Fruit fly (Drosophila melanogaster) whole organism, embryonic: ENCODE results near the gene CG8281.

Experiments
- CG10543 ChIP-seq: fragments of 200-800 bp; sonication (Bioruptor generic); optimal IDR thresholded peaks from 3 replicates; lab custom pipeline; 2017; ENCODE audit warnings: missing biosample characterization, mild to moderate bottlenecking, missing genetic modification characterization, moderate library complexity
- CG10979 ChIP-seq: fragments of 200-800 bp; sonication (Bioruptor generic); optimal IDR thresholded peaks from 2 replicates; lab custom pipeline; 2018; ENCODE audit warnings: missing biosample characterization, mild to moderate bottlenecking, missing genetic modification characterization, moderate library complexity
- CG11560 ChIP-seq: fragments of 200-800 bp; sonication (Bioruptor generic); IDR thresholded peaks from 3 replicates; pipeline ENCODE4 v1.3.6; 2022; ENCODE audit warnings: missing biosample characterization, missing genetic modification characterization
- CG12299 ChIP-seq: fragments of 200-800 bp; sonication (Bioruptor generic); optimal IDR thresholded peaks from 2 replicates; lab custom pipeline; 2018; ENCODE audit warnings: missing biosample characterization, mild to moderate bottlenecking, missing genetic modification characterization
- CG12659 ChIP-seq: fragments of 200-800 bp; sonication (Bioruptor generic); optimal IDR thresholded peaks from 3 replicates; lab custom pipeline; 2017; ENCODE audit warnings: mild to moderate bottlenecking, missing biosample characterization, missing genetic modification reagents, missing genetic modification characterization
- CG12769 ChIP-seq: fragments of 200-800 bp; sonication (Bioruptor generic); optimal IDR thresholded peaks from 2 replicates; lab custom pipeline; 2019; ENCODE audit warnings: missing biosample characterization, mild to moderate bottlenecking, missing genetic modification characterization, moderate library complexity
- CG13424 ChIP-seq: fragments of 200-800 bp; sonication (Bioruptor generic); optimal IDR thresholded peaks from 2 replicates; lab custom pipeline; 2019; ENCODE audit warnings: missing biosample characterization, mild to moderate bottlenecking, missing genetic modification characterization, moderate library complexity
- CG17802 ChIP-seq: fragments of 200-800 bp; sonication (Bioruptor generic); optimal IDR thresholded peaks from 2 replicates; lab custom pipeline; 2018; ENCODE audit warnings: missing biosample characterization, mild to moderate bottlenecking, missing genetic modification characterization, moderate library complexity
- CG18764 ChIP-seq: fragments of 200-800 bp; sonication (Bioruptor generic); optimal IDR thresholded peaks from 3 replicates; lab custom pipeline; 2016; ENCODE audit warnings: missing biosample characterization, missing genetic modification characterization
- CG2889 ChIP-seq: fragments of 200-800 bp; sonication (Bioruptor generic); IDR thresholded peaks from 3 replicates; pipeline ENCODE4 v1.3.6; 2022; ENCODE audit warnings: missing biosample characterization, missing genetic modification characterization
- CG31441 ChIP-seq: fragments of 200-800 bp; sonication (Bioruptor generic); IDR thresholded peaks from 2 replicates; pipeline ENCODE4 v1.3.6; 2022; ENCODE audit warnings: missing biosample characterization, missing genetic modification characterization
- CG6254 ChIP-seq: fragments of 200-800 bp; sonication (Bioruptor generic); optimal IDR thresholded peaks from 3 replicates; lab custom pipeline; 2017; ENCODE audit warnings: mild to moderate bottlenecking, missing biosample characterization, missing genetic modification reagents, missing genetic modification characterization
- CG6791 ChIP-seq: fragments of 200-800 bp; sonication (Bioruptor generic); IDR thresholded peaks from 3 replicates; pipeline ENCODE4 v1.3.6; 2022; ENCODE audit warnings: missing biosample characterization, missing genetic modification characterization; ENCODE audit not compliant: partially characterized antibody
- CG7357 ChIP-seq: fragments of 200-800 bp; sonication (Bioruptor generic); IDR thresholded peaks from 3 replicates; pipeline ENCODE4 v1.3.6; 2022; ENCODE audit warnings: missing biosample characterization, missing genetic modification characterization
- CG7745 ChIP-seq: fragments of 200-800 bp; sonication (Bioruptor generic); optimal IDR thresholded peaks from 2 replicates; lab custom pipeline; 2018; ENCODE audit warnings: missing biosample characterization, mild to moderate bottlenecking, missing genetic modification characterization, moderate library complexity
- CG7839 ChIP-seq: fragments of 200-800 bp; sonication (Bioruptor generic); optimal IDR thresholded peaks from 3 replicates; lab custom pipeline; 2018; ENCODE audit warnings: missing biosample characterization, mild to moderate bottlenecking, missing genetic modification characterization, moderate library complexity
- CG8290 ChIP-seq, 3 experiments: fragments of 200-800 bp; sonication (Bioruptor generic); optimal IDR thresholded peaks; 2 replicates each; lab custom pipeline; 2016 to 2019; ENCODE audit warnings: missing biosample characterization in 3 of 3, missing genetic modification characterization in 3 of 3, mild to moderate bottlenecking in 2 of 3, moderate library complexity in 1 of 3
- CkIIα-i1 ChIP-seq: fragments of 200-800 bp; sonication (Bioruptor generic); IDR thresholded peaks from 2 replicates; pipeline ENCODE4 v1.3.6; 2022; ENCODE audit warnings: missing biosample characterization, missing genetic modification characterization
- Dip3 ChIP-seq: fragments of 200-800 bp; sonication (Bioruptor generic); optimal IDR thresholded peaks from 3 replicates; lab custom pipeline; 2016; ENCODE audit warnings: missing biosample characterization, missing genetic modification characterization
- Doc3 ChIP-seq: fragments of 200-800 bp; sonication (Bioruptor generic); IDR thresholded peaks from 3 replicates; pipeline ENCODE4 v1.3.6; 2022; ENCODE audit warnings: missing biosample characterization, missing genetic modification characterization; ENCODE audit not compliant: partially characterized antibody
- Dp ChIP-seq: fragments of 200-800 bp; sonication (Bioruptor generic); optimal IDR thresholded peaks from 2 replicates; lab custom pipeline; 2018; ENCODE audit warnings: missing biosample characterization, mild to moderate bottlenecking, missing genetic modification characterization, moderate library complexity
- Hey ChIP-seq: fragments of 200-800 bp; sonication (Bioruptor generic); optimal IDR thresholded peaks from 3 replicates; lab custom pipeline; 2018; ENCODE audit warnings: missing biosample characterization, mild to moderate bottlenecking, missing genetic modification characterization
- HmgZ ChIP-seq: fragments of 200-800 bp; sonication (Bioruptor generic); optimal IDR thresholded peaks from 2 replicates; lab custom pipeline; 2018; ENCODE audit warnings: missing biosample characterization, mild to moderate bottlenecking, missing genetic modification characterization
- Hr78 ChIP-seq, 2 experiments: fragments of 200-800 bp in 1 of 2; fragments of >200 bp in 1 of 2; sonication (Bioruptor generic) in 1 of 2; optimal IDR thresholded peaks; 2 replicates each; lab custom pipeline; 2017 to 2019; ENCODE audit warnings: missing biosample characterization in 2 of 2, missing genetic modification characterization in 2 of 2, mild to moderate bottlenecking in 1 of 2, moderate library complexity in 1 of 2
- Lim3 ChIP-seq: fragments of 200-800 bp; sonication (Bioruptor generic); IDR thresholded peaks from 2 replicates; pipeline ENCODE4 v1.3.6; 2022; ENCODE audit warnings: missing biosample characterization, missing genetic modification characterization
- Ptx1 ChIP-seq: fragments of 200-800 bp; sonication (Bioruptor generic); IDR thresholded peaks from 2 replicates; pipeline ENCODE4 v1.3.6; 2022; ENCODE audit warnings: missing biosample characterization, missing genetic modification characterization
- Vsx1 ChIP-seq: fragments of 200-800 bp; sonication (Bioruptor generic); optimal IDR thresholded peaks from 2 replicates; lab custom pipeline; 2017; ENCODE audit warnings: missing biosample characterization, mild to moderate bottlenecking, missing genetic modification characterization, missing genetic modification reagents
- bcd ChIP-seq: fragments of 200-800 bp; sonication (Bioruptor generic); optimal IDR thresholded peaks from 2 replicates; lab custom pipeline; 2017; ENCODE audit warnings: missing biosample characterization, mild to moderate bottlenecking, missing genetic modification characterization
- bsh ChIP-seq, 2 experiments: fragments of 200-800 bp; sonication (Bioruptor generic); optimal IDR thresholded peaks; 2 replicates each; lab custom pipeline; 2017 to 2018; ENCODE audit warnings: mild to moderate bottlenecking in 2 of 2, missing biosample characterization in 2 of 2, missing genetic modification characterization in 2 of 2, moderate library complexity in 1 of 2
- caup ChIP-seq: fragments of 200-800 bp; sonication (Bioruptor generic); optimal IDR thresholded peaks from 3 replicates; lab custom pipeline; 2017; ENCODE audit warnings: missing biosample characterization, mild to moderate bottlenecking, missing genetic modification characterization, moderate library complexity; ENCODE audit not compliant: severe bottlenecking
- chinmo ChIP-seq: fragments of 200-800 bp; sonication (Bioruptor generic); IDR thresholded peaks from 4 replicates; pipeline ENCODE4 v1.3.6; 2022; ENCODE audit warnings: missing biosample characterization, missing genetic modification characterization; ENCODE audit not compliant: partially characterized antibody
- crol ChIP-seq: fragments of 200-800 bp; sonication (Bioruptor generic); IDR thresholded peaks from 2 replicates; pipeline ENCODE4 v1.3.6; 2022; ENCODE audit warnings: missing biosample characterization, missing genetic modification characterization
- crp ChIP-seq, 2 experiments: fragments of 200-800 bp; sonication (Bioruptor generic); optimal IDR thresholded peaks; 2 replicates in 1 of 2; 3 replicates in 1 of 2; lab custom pipeline; 2017; ENCODE audit warnings: missing biosample characterization in 2 of 2, missing genetic modification characterization in 2 of 2, mild to moderate bottlenecking in 1 of 2, moderate library complexity in 1 of 2
- ham ChIP-seq: fragments of 200-800 bp; sonication (Bioruptor generic); IDR thresholded peaks from 2 replicates; pipeline ENCODE4 v1.3.6; 2022; ENCODE audit warnings: missing biosample characterization, missing genetic modification characterization
- kah ChIP-seq: fragments of 200-800 bp; sonication (Bioruptor generic); optimal IDR thresholded peaks from 2 replicates; lab custom pipeline; 2018; ENCODE audit warnings: missing biosample characterization, mild to moderate bottlenecking, missing genetic modification characterization
- lab ChIP-seq: fragments of 200-800 bp; sonication (Bioruptor generic); optimal IDR thresholded peaks from 3 replicates; lab custom pipeline; 2017; ENCODE audit warnings: missing biosample characterization, missing genetic modification characterization, mild to moderate bottlenecking, moderate library complexity, missing genetic modification reagents
- otp ChIP-seq: fragments of 200-800 bp; sonication (Bioruptor generic); IDR thresholded peaks from 3 replicates; pipeline ENCODE4, ENCODE4 v1.3.6; 2022; ENCODE audit warnings: missing biosample characterization, missing genetic modification characterization
- pb ChIP-seq: fragments of 200-800 bp; sonication (Bioruptor generic); optimal IDR thresholded peaks from 3 replicates; lab custom pipeline; 2016; ENCODE audit warnings: missing biosample characterization, missing genetic modification characterization
- prd ChIP-seq, 3 experiments: fragments of >200 bp in 2 of 3; fragments of 200-800 bp in 1 of 3; sonication (Bioruptor generic) in 1 of 3; optimal IDR thresholded peaks in 2 of 3; IDR thresholded peaks in 1 of 3; 2 replicates in 2 of 3; 3 replicates in 1 of 3; pipeline versions ENCODE4 v1.3.6 to Lab custom; 2017 to 2022; ENCODE audit warnings: missing biosample characterization in 1 of 3, missing genetic modification characterization in 1 of 3
- pzg ChIP-seq: fragments of 200-800 bp; sonication (Bioruptor generic); optimal IDR thresholded peaks from 3 replicates; lab custom pipeline; 2018; ENCODE audit warnings: missing biosample characterization, mild to moderate bottlenecking, missing genetic modification characterization, moderate library complexity
- run ChIP-seq: fragments of 200-800 bp; sonication (Bioruptor generic); optimal IDR thresholded peaks from 3 replicates; lab custom pipeline; 2018; ENCODE audit warnings: missing biosample characterization, mild to moderate bottlenecking, missing genetic modification characterization
- salm ChIP-seq: fragments of 200-800 bp; sonication (Bioruptor generic); optimal IDR thresholded peaks from 2 replicates; lab custom pipeline; 2018; ENCODE audit warnings: missing biosample characterization, mild to moderate bottlenecking, missing genetic modification characterization
- sd ChIP-seq: fragments of 200-800 bp; sonication (Bioruptor generic); optimal IDR thresholded peaks from 3 replicates; lab custom pipeline; 2018; ENCODE audit warnings: missing biosample characterization, mild to moderate bottlenecking, missing genetic modification characterization, moderate library complexity
- sens ChIP-seq: fragments of 200-800 bp; sonication (Bioruptor generic); peaks from one replicate; lab custom pipeline; 2016; ENCODE audit warnings: missing biosample characterization, missing genetic modification characterization
- sug ChIP-seq: fragments of 200-800 bp; optimal IDR thresholded peaks from 2 replicates; lab custom pipeline; 2019; ENCODE audit warnings: missing biosample characterization, mild to moderate bottlenecking, missing genetic modification characterization, moderate library complexity
- tup ChIP-seq: fragments of 200-800 bp; sonication (Bioruptor generic); optimal IDR thresholded peaks from 2 replicates; lab custom pipeline; 2016; ENCODE audit warnings: missing biosample characterization, mild to moderate bottlenecking, missing genetic modification characterization, moderate library complexity
- zfh2 ChIP-seq: fragments of 200-800 bp; sonication (Bioruptor generic); optimal IDR thresholded peaks from 2 replicates; lab custom pipeline; 2016; ENCODE audit warnings: missing biosample characterization, missing genetic modification characterization

The CG8281 gene

DNA sequence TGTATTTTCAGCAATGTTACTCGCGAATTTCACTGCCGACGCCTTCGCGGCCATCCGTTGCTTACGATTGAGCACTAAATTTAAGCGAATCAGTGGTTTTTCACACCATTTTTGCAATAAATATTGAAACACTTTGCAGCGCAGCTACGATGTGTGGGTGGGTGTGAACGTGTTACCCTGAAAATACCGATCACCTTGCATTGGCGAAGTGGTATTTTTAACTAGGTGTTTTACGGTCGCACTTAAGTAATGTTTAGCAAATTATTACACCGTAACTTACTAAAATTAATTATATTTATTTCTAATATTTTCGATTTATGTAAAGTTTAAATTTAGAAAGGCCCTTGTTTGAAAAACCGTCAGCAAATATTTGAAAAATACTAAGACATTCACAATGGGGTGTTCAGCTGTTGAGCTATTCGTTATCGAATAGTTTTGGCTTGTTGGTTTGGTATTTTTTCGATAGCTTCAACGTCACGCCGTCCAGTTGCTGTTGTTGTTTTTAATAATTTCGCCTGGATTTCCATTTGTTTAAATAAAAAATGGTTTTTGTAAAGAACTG is 23.8 kb downstream of the CG8281 start, which contains the start of the genes syd and Srp9 (continued):
- no peak for TF ChIP-seq kah (GFP tag; lab: Kevin White, UChicago)
- TF ChIP-seq prd (optimal IDR thresholded peaks at IDR 0.05; lab: Kevin White, UChicago) = no peak
- TF ChIP-seq prd (GFP tag; IDR thresholded peaks at IDR 0.05; lab: Robert Waterston, UW) = no peak
- TF ChIP-seq ham (GFP tag; lab: Robert Waterston, UW) = no peak
- TF ChIP-seq CkIIα-i1 = no peak
- peak; percentile 68 for TF ChIP-seq CG12659
- no peak for TF ChIP-seq Dip3 (GFP tag; lab: Kevin White, UChicago)
- peak; percentile 61 for TF ChIP-seq pzg
- no peak for TF ChIP-seq tup
- TF ChIP-seq zfh2 = no peak
- TF ChIP-seq sens (GFP tag; lab: Kevin White, UChicago) = no peak
- peak; percentile 26; the same call in 1 of the 3 replicates for TF ChIP-seq CG7357 (GFP tag; lab: Robert Waterston, UW)
- peak; percentile 98 for TF ChIP-seq CG11560 (tag; lab: Robert Waterston, UW)
- no peak for TF ChIP-seq CG13424 (tag; lab: Kevin White, UChicago)
- TF ChIP-seq CG12299 = peak; percentile 6
- no peak for TF ChIP-seq CG2889 (GFP tag; lab: Robert Waterston, UW)
- peak; percentile 16 to 84 for TF ChIP-seq crp (GFP tag; optimal IDR thresholded peaks at IDR 0.05; lab: Kevin White, UChicago)
- TF ChIP-seq CG18764 (GFP tag; lab: Kevin White, UChicago) = no peak
- peak; percentile 39 for TF ChIP-seq Dp (GFP tag; lab: Kevin White, UChicago)
- TF ChIP-seq bcd = no peak

DNA sequence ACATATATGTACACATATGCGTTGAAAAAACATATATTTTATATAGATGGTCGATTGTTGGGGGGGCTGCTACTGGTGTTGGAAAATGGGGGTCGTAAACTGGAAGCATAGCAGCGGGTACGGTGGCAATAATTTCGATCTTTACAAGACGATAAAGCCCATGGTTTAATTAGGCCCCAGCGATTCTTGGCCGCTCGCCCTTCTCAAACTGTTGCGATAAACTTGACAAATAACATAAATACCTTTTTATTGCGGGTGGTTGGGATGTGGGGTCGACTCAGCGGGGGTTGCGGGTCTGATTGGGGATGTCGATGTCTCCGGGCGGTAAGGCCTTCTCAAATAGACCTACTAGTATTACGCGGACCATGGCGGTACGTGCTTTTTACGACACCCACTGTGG is 26.4 kb downstream of the CG8281 start:
- TF ChIP-seq crol (GFP tag; lab: Robert Waterston, UW) = peak; percentile 69
- peak; percentile 23; the same call in 1 of the 2 replicates for TF ChIP-seq Ptx1 (GFP tag; lab: Robert Waterston, UW)
- peak; percentile 50 for TF ChIP-seq salm
- TF ChIP-seq bsh (GFP tag; optimal IDR thresholded peaks at IDR 0.05; lab: Kevin White, UChicago) = peak in 1 of 2 experiments; percentile 14
- peak; percentile 30; the same call in 1 of the 2 replicates for TF ChIP-seq CG31441 (GFP tag; lab: Robert Waterston, UW)
- TF ChIP-seq Vsx1 (GFP tag; lab: Kevin White, UChicago) = peak; percentile 94
- peak; percentile 73 for TF ChIP-seq run (tag; lab: Kevin White, UChicago)
- TF ChIP-seq CG10979 (tag; lab: Kevin White, UChicago) = no peak
- TF ChIP-seq CG7745 (tag; lab: Kevin White, UChicago) = peak; percentile 30
- no peak for TF ChIP-seq Hey (tag; lab: Kevin White, UChicago)
- peak; percentile 81 for TF ChIP-seq sug
- TF ChIP-seq Lim3 (GFP tag; lab: Robert Waterston, UW) = peak; percentile 59; the same call in 1 of the 2 replicates
- 0 out of 4 replicates have a peak, but pooled peaks have one; percentile 26 for TF ChIP-seq chinmo (GFP tag; lab: Robert Waterston, UW)
- TF ChIP-seq HmgZ (tag; lab: Kevin White, UChicago) = peak; percentile 4
- TF ChIP-seq otp = 0 out of 3 replicates have a peak, but pooled peaks have one; percentile 16
- TF ChIP-seq CG12769 (tag; lab: Kevin White, UChicago) = peak; percentile 0
- peak; percentile 21 for TF ChIP-seq CG6254 (GFP tag; lab: Kevin White, UChicago)
- no peak for TF ChIP-seq Doc3 (GFP tag; lab: Robert Waterston, UW)
- no peak for TF ChIP-seq CG8290 (GFP tag; optimal IDR thresholded peaks at IDR 0.05; lab: Kevin White, UChicago)
- peak in 1 of 2 experiments; percentile 24 for TF ChIP-seq CG8290 (tag; optimal IDR thresholded peaks at IDR 0.05; lab: Kevin White, UChicago)
- TF ChIP-seq sd (tag; lab: Kevin White, UChicago) = peak; percentile 67
- TF ChIP-seq CG17802 (tag; lab: Kevin White, UChicago) = no peak
- peak; percentile 49; the same call in 2 of the 3 replicates for TF ChIP-seq CG6791 (GFP tag; lab: Robert Waterston, UW)
- peak; percentile 5 for TF ChIP-seq CG7839 (tag; lab: Kevin White, UChicago)
- TF ChIP-seq lab = peak; percentile 32
- peak; percentile 25 for TF ChIP-seq CG10543 (GFP tag; lab: Kevin White, UChicago)
- TF ChIP-seq caup (GFP tag; lab: Kevin White, UChicago) = peak; percentile 17
- no peak for TF ChIP-seq pb (GFP tag; lab: Kevin White, UChicago)
- peak in 1 of 2 experiments; percentile 24 for TF ChIP-seq Hr78 (GFP tag; optimal IDR thresholded peaks at IDR 0.05; lab: Kevin White, UChicago)
